Worm (Caenorhabditis elegans) whole organism, young adult: ENCODE measurements around the gene abhd-5.2.

Experiments used
- B0336.3 ChIP-seq: fragments of 200-800 bp; sonication (Bioruptor generic); IDR thresholded peaks from 2 replicates; pipeline ENCODE4 v1.3.6; 2022; ENCODE audit warnings: missing genetic modification characterization, missing compliant biosample characterization
- C06A6.2 ChIP-seq: fragments of 200-800 bp; sonication (Bioruptor generic); conservative IDR thresholded peaks from 2 replicates; pipeline ENCODE4 v1.3.6; 2022; ENCODE audit warnings: missing genetic modification characterization, missing compliant biosample characterization
- F10E7.11 ChIP-seq: sonication (generic microtip); optimal IDR thresholded peaks from 2 replicates; lab custom pipeline; 2017; ENCODE audit warnings: mild to moderate bottlenecking, missing genetic modification characterization, moderate library complexity, missing compliant biosample characterization
- F22D6.2 ChIP-seq: sonication (generic microtip); optimal IDR thresholded peaks from 2 replicates; lab custom pipeline; 2016; ENCODE audit warnings: mild to moderate bottlenecking, missing genetic modification characterization, missing compliant biosample characterization
- F37B4.10 ChIP-seq: fragments of 200-800 bp; sonication (Bioruptor generic); IDR thresholded peaks from 2 replicates; pipeline ENCODE4 v1.3.6; 2022; ENCODE audit warnings: missing genetic modification characterization, missing compliant biosample characterization
- F39B2.1 ChIP-seq: fragments of 200-800 bp; sonication (Bioruptor generic); IDR thresholded peaks from 2 replicates; pipeline ENCODE4 v1.3.6; 2022; ENCODE audit warnings: missing genetic modification reagents, missing genetic modification characterization, missing compliant biosample characterization
- F52B5.7 ChIP-seq: sonication (generic microtip); optimal IDR thresholded peaks from 2 replicates; lab custom pipeline; 2016; ENCODE audit warnings: mild to moderate bottlenecking, missing genetic modification characterization, missing compliant biosample characterization
- F55B11.4 ChIP-seq: sonication (generic microtip); optimal IDR thresholded peaks from 2 replicates; lab custom pipeline; 2016; ENCODE audit warnings: missing compliant biosample characterization, missing genetic modification characterization, borderline replicate concordance; ENCODE audit not compliant: insufficient read depth
- F57A8.1 ChIP-seq: fragments of 200-800 bp; sonication (Bioruptor generic); optimal IDR thresholded peaks from 2 replicates; lab custom pipeline; 2018; ENCODE audit warnings: mild to moderate bottlenecking, missing genetic modification characterization, moderate library complexity, missing compliant biosample characterization
- F57C9.4 ChIP-seq: sonication (generic microtip); optimal IDR thresholded peaks from 2 replicates; lab custom pipeline; 2017; ENCODE audit warnings: mild to moderate bottlenecking, missing genetic modification characterization, missing compliant biosample characterization
- T26A5.8 ChIP-seq: sonication (generic microtip); optimal IDR thresholded peaks from 2 replicates; lab custom pipeline; 2016; ENCODE audit warnings: missing genetic modification characterization, missing compliant biosample characterization
- Y95B8A.8 ChIP-seq: fragments of 200-800 bp; sonication (Bioruptor generic); IDR thresholded peaks from 2 replicates; pipeline ENCODE4 v1.3.6; 2022; ENCODE audit warnings: missing genetic modification reagents, missing genetic modification characterization, missing compliant biosample characterization
- attf-5 ChIP-seq: fragments of 200-800 bp; sonication (Bioruptor generic); optimal IDR thresholded peaks from 2 replicates; lab custom pipeline; 2018; ENCODE audit warnings: mild to moderate bottlenecking, missing genetic modification characterization, missing compliant biosample characterization
- ccch-3 ChIP-seq: fragments of 200-800 bp; sonication (Bioruptor generic); optimal IDR thresholded peaks from 2 replicates; lab custom pipeline; 2018; ENCODE audit warnings: mild to moderate bottlenecking, missing genetic modification characterization, missing compliant biosample characterization
- cebp-1 ChIP-seq, 2 experiments: fragments of 200-800 bp in 1 of 2; sonication (Bioruptor generic) in 1 of 2; sonication (generic microtip) in 1 of 2; IDR thresholded peaks in 1 of 2; optimal IDR thresholded peaks in 1 of 2; 2 replicates each; pipeline versions ENCODE4 v1.3.6 to Lab custom; 2017 to 2022; ENCODE audit warnings: missing compliant biosample characterization in 2 of 2, missing genetic modification characterization in 2 of 2, mild to moderate bottlenecking in 1 of 2, missing genetic modification reagents in 1 of 2, moderate library complexity in 1 of 2
- ceh-27 ChIP-seq: fragments of 200-800 bp; sonication (Bioruptor generic); optimal IDR thresholded peaks from 2 replicates; lab custom pipeline; 2018; ENCODE audit warnings: mild to moderate bottlenecking, missing genetic modification characterization, moderate library complexity, missing compliant biosample characterization
- chd-7 ChIP-seq: sonication (generic microtip); optimal IDR thresholded peaks from 2 replicates; lab custom pipeline; 2016; ENCODE audit warnings: mild to moderate bottlenecking, missing genetic modification characterization, moderate library complexity, missing compliant biosample characterization
- die-1 ChIP-seq: sonication (generic microtip); optimal IDR thresholded peaks from 2 replicates; lab custom pipeline; 2016; ENCODE audit warnings: missing genotype, mild to moderate bottlenecking, missing genetic modification characterization, missing compliant biosample characterization
- dpl-1 ChIP-seq: fragments of 150-350 bp; optimal IDR thresholded peaks from 2 replicates; lab custom pipeline; 2014; ENCODE audit warnings: missing biosample characterization, missing genetic modification reagents, missing genetic modification characterization
- egrh-3 ChIP-seq: fragments of 200-800 bp; sonication (Bioruptor generic); IDR thresholded peaks from 2 replicates; pipeline ENCODE4 v1.3.6; 2022; ENCODE audit warnings: missing genetic modification reagents, missing genetic modification characterization, missing compliant biosample characterization
- fkh-3 ChIP-seq: sonication (generic microtip); optimal IDR thresholded peaks from 2 replicates; lab custom pipeline; 2016; ENCODE audit warnings: mild to moderate bottlenecking, missing genetic modification characterization, missing compliant biosample characterization
- hmg-1.2 ChIP-seq: fragments of 200-800 bp; sonication (Bioruptor generic); IDR thresholded peaks from 2 replicates; pipeline ENCODE4 v1.3.6; 2022; ENCODE audit warnings: missing genetic modification reagents, missing genetic modification characterization, missing compliant biosample characterization
- hsf-1 ChIP-seq: fragments of 200-800 bp; sonication (Bioruptor generic); IDR thresholded peaks from 2 replicates; pipeline ENCODE4 v1.3.6; 2022; ENCODE audit warnings: missing genetic modification reagents, missing genetic modification characterization, missing compliant biosample characterization
- lag-1 ChIP-seq: fragments of 200-800 bp; sonication (Bioruptor generic); IDR thresholded peaks from 2 replicates; pipeline ENCODE4 v1.3.6; 2022; ENCODE audit warnings: missing genetic modification reagents, missing genetic modification characterization, missing compliant biosample characterization
- let-526 ChIP-seq: fragments of 200-800 bp; sonication (Bioruptor generic); IDR thresholded peaks from 2 replicates; pipeline ENCODE4 v1.3.6; 2022; ENCODE audit warnings: missing genetic modification reagents, missing genetic modification characterization, missing compliant biosample characterization
- lin-35 ChIP-seq, 3 experiments: fragments of 150-350 bp in 2 of 3; sonication (generic microtip) in 1 of 3; optimal IDR thresholded peaks; 2 replicates each; lab custom pipeline; 2014 to 2018; ENCODE audit warnings: missing biosample characterization in 3 of 3, missing genetic modification characterization in 3 of 3, missing genetic modification reagents in 3 of 3
- lin-40 ChIP-seq: sonication (generic microtip); optimal IDR thresholded peaks from 2 replicates; lab custom pipeline; 2016; ENCODE audit warnings: missing genetic modification characterization, mild to moderate bottlenecking, missing compliant biosample characterization, missing genotype, missing genetic modification reagents
- lsl-1 ChIP-seq: fragments of 200-800 bp; sonication (Bioruptor generic); optimal IDR thresholded peaks from 2 replicates; lab custom pipeline; 2018; ENCODE audit warnings: mild to moderate bottlenecking, missing genetic modification characterization, moderate library complexity, missing compliant biosample characterization
- lsy-27 ChIP-seq: sonication (generic microtip); optimal IDR thresholded peaks from 2 replicates; lab custom pipeline; 2017; ENCODE audit warnings: missing genetic modification characterization, mild to moderate bottlenecking, missing compliant biosample characterization, antibody characterized with exemption, missing genotype, borderline replicate concordance; ENCODE audit not compliant: insufficient read depth
- madf-10 ChIP-seq: sonication (generic microtip); optimal IDR thresholded peaks from 2 replicates; lab custom pipeline; 2016; ENCODE audit warnings: mild to moderate bottlenecking, missing genetic modification characterization, missing compliant biosample characterization
- madf-3 ChIP-seq: fragments of 200-800 bp; sonication (Bioruptor generic); IDR thresholded peaks from 2 replicates; pipeline ENCODE4 v1.3.6; 2022; ENCODE audit warnings: missing genetic modification reagents, missing genetic modification characterization, missing compliant biosample characterization
- madf-6 ChIP-seq: fragments of 200-800 bp; sonication (Bioruptor generic); IDR thresholded peaks from 2 replicates; pipeline ENCODE4 v1.3.6; 2022; ENCODE audit warnings: missing genetic modification reagents, missing genetic modification characterization, missing compliant biosample characterization
- mcd-1 ChIP-seq: fragments of 200-800 bp; sonication (Bioruptor generic); IDR thresholded peaks from 2 replicates; pipeline ENCODE4 v1.3.6; 2022; ENCODE audit warnings: missing genetic modification reagents, missing genetic modification characterization, missing compliant biosample characterization
- nfya-1 ChIP-seq: sonication (generic microtip); optimal IDR thresholded peaks from 2 replicates; lab custom pipeline; 2017; ENCODE audit warnings: antibody characterized with exemption, missing compliant biosample characterization, missing genetic modification characterization, borderline replicate concordance; ENCODE audit not compliant: insufficient read depth
- nfyb-1 ChIP-seq: fragments of 200-800 bp; sonication (Bioruptor generic); IDR thresholded peaks from 2 replicates; pipeline ENCODE4 v1.3.6; 2022; ENCODE audit warnings: missing genetic modification reagents, missing genetic modification characterization, missing compliant biosample characterization
- nhr-120 ChIP-seq: fragments of 200-800 bp; sonication (Bioruptor generic); IDR thresholded peaks from 2 replicates; pipeline ENCODE4 v1.3.6; 2022; ENCODE audit warnings: missing genetic modification characterization, missing compliant biosample characterization
- nhr-27 ChIP-seq: fragments of 200-800 bp; sonication (Bioruptor generic); optimal IDR thresholded peaks from 2 replicates; lab custom pipeline; 2018; ENCODE audit warnings: mild to moderate bottlenecking, missing genetic modification characterization, moderate library complexity, missing compliant biosample characterization
- nhr-90 ChIP-seq: sonication (generic microtip); optimal IDR thresholded peaks from 2 replicates; lab custom pipeline; 2016; ENCODE audit warnings: missing genotype, mild to moderate bottlenecking, missing genetic modification characterization, missing compliant biosample characterization
- pha-4 ChIP-seq: fragments of 150-350 bp; sonication (generic microtip); optimal IDR thresholded peaks from 2 replicates; lab custom pipeline; 2014; ENCODE audit warnings: missing biosample characterization, missing genetic modification reagents, missing genetic modification characterization
- rec-8 ChIP-seq, 2 experiments: sonication (generic microtip); optimal IDR thresholded peaks; 2 replicates each; lab custom pipeline; 2016; ENCODE audit warnings: mild to moderate bottlenecking in 2 of 2, missing genetic modification characterization in 2 of 2, missing genetic modification reagents in 2 of 2, missing genotype in 2 of 2, missing biosample characterization in 1 of 2, missing compliant biosample characterization in 1 of 2, moderate library complexity in 1 of 2
- tbp1 ChIP-seq: fragments of 200-800 bp; sonication (Bioruptor generic); optimal IDR thresholded peaks from 2 replicates; lab custom pipeline; 2018; ENCODE audit warnings: mild to moderate bottlenecking, missing genetic modification characterization, missing compliant biosample characterization
- ztf-18 ChIP-seq: sonication (generic microtip); optimal IDR thresholded peaks from 2 replicates; lab custom pipeline; 2016; ENCODE audit warnings: missing genotype, mild to moderate bottlenecking, missing genetic modification characterization, missing compliant biosample characterization
- ztf-26 ChIP-seq: sonication (generic microtip); optimal IDR thresholded peaks from 2 replicates; lab custom pipeline; 2017; ENCODE audit warnings: missing genetic modification characterization, missing compliant biosample characterization
- ztf-28 ChIP-seq: fragments of 200-800 bp; sonication (Bioruptor generic); IDR thresholded peaks from 2 replicates; pipeline ENCODE4 v1.3.6; 2022; ENCODE audit warnings: missing genetic modification reagents, missing genetic modification characterization, missing compliant biosample characterization

The abhd-5.2 gene

ce11 chrV:4823683-4824391, 20.6 kb upstream of the abhd-5.2 start (continued):
- 0 out of 2 replicates have a peak, but pooled peaks have one; percentile 1 for TF ChIP-seq madf-3 (GFP tag; lab: Robert Waterston, UW)
- no peak; the same call in 1 of the 2 replicates for TF ChIP-seq hmg-1.2 (GFP tag; lab: Robert Waterston, UW)
- no peak for TF ChIP-seq F57A8.1 (GFP tag; lab: Kevin White, UChicago)
- TF ChIP-seq ztf-28 (GFP tag; lab: Robert Waterston, UW) = no peak
- TF ChIP-seq F57C9.4 (tag; lab: Kevin White, UChicago) = peak; percentile 83
- TF ChIP-seq F22D6.2 (tag; lab: Kevin White, UChicago) = no peak
- peak; percentile 46 for TF ChIP-seq C06A6.2 (GFP tag; lab: Robert Waterston, UW)
- 0 out of 2 replicates have a peak, but pooled peaks have one; percentile 48 for TF ChIP-seq Y95B8A.8 (GFP tag; lab: Robert Waterston, UW)
- TF ChIP-seq lsy-27 (tag; lab: Kevin White, UChicago) = no peak
- no peak for TF ChIP-seq ztf-18 (tag; lab: Kevin White, UChicago)
- peak; percentile 48; the same call in 1 of the 2 replicates for TF ChIP-seq hsf-1 (GFP tag; lab: Robert Waterston, UW)
- peak; percentile 43 for TF ChIP-seq die-1 (tag; lab: Kevin White, UChicago)
- TF ChIP-seq F52B5.7 (tag; lab: Kevin White, UChicago) = peak; percentile 74
- peak in 1 of 3 experiments; percentile 3 for TF ChIP-seq lin-35 (GFP tag; optimal IDR thresholded peaks at IDR 0.05; lab: Kevin White, UChicago)
- TF ChIP-seq cebp-1 (GFP tag; IDR thresholded peaks at IDR 0.05; lab: Robert Waterston, UW) = peak; percentile 80
- TF ChIP-seq cebp-1 (tag; optimal IDR thresholded peaks at IDR 0.05; lab: Kevin White, UChicago) = peak; percentile 96
- TF ChIP-seq fkh-3 (tag; lab: Kevin White, UChicago) = peak; percentile 48
- peak; percentile 25 for TF ChIP-seq attf-5 (GFP tag; lab: Kevin White, UChicago)
- no peak for TF ChIP-seq pha-4 (tag; lab: Kevin White, UChicago)
- TF ChIP-seq nfya-1 (tag; lab: Kevin White, UChicago) = no peak
- TF ChIP-seq T26A5.8 (tag; lab: Kevin White, UChicago) = peak; percentile 32
- peak; percentile 85 for TF ChIP-seq nfyb-1 (GFP tag; lab: Robert Waterston, UW)
- no peak for TF ChIP-seq F55B11.4 (tag; lab: Kevin White, UChicago)
- TF ChIP-seq F10E7.11 = peak; percentile 92
- TF ChIP-seq mcd-1 = peak; percentile 11; the same call in 1 of the 2 replicates
- TF ChIP-seq B0336.3 (GFP tag; lab: Robert Waterston, UW) = peak; percentile 85
- TF ChIP-seq nhr-90 (tag; lab: Kevin White, UChicago) = no peak
- TF ChIP-seq F37B4.10 (GFP tag; lab: Robert Waterston, UW) = no peak
- TF ChIP-seq lsl-1 (GFP tag; lab: Kevin White, UChicago) = peak; percentile 1
- peak; percentile 33 for TF ChIP-seq ccch-3
- TF ChIP-seq tbp1 (GFP tag; lab: Kevin White, UChicago) = peak; percentile 3
- TF ChIP-seq chd-7 = peak; percentile 69

ce11 chrV:4826710-4827380, 17.6 kb upstream of the abhd-5.2 start, which contains the start of the genes hsp-6 and C37H5.5:
TSS of gene hsp-6 (minus strand) at chrV:4826760.
TSS of gene C37H5.5 (plus strand) at chrV:4827360.
- TF ChIP-seq Y95B8A.8 (GFP tag; lab: Robert Waterston, UW) (no peak), lin-35 (GFP tag; optimal IDR thresholded peaks at IDR 0.05; lab: Kevin White, UChicago) (peak in 1 of 3 experiments; percentile 42), F39B2.1 (GFP tag; lab: Robert Waterston, UW) (no peak), rec-8 (tag; optimal IDR thresholded peaks at IDR 0.05; lab: Kevin White, UChicago) (no peak), madf-6 (GFP tag; lab: Robert Waterston, UW) (peak; percentile 91), lin-40 (tag; lab: Kevin White, UChicago) (peak; percentile 69), egrh-3 (GFP tag; lab: Robert Waterston, UW) (peak; percentile 26; the same call in 1 of the 2 replicates), ccch-3 (no peak), ztf-26 (tag; lab: Kevin White, UChicago) (peak; percentile 38), madf-10 (tag; lab: Kevin White, UChicago) (peak; percentile 56), ceh-27 (GFP tag; lab: Kevin White, UChicago) (peak; percentile 73), nhr-27 (tag; lab: Kevin White, UChicago) (no peak), lag-1 (GFP tag; lab: Robert Waterston, UW) (no peak), nhr-120 (no peak), F10E7.11 (no peak), dpl-1 (GFP tag; lab: Kevin White, UChicago) (peak; percentile 11), let-526 (GFP tag; lab: Robert Waterston, UW) (0 out of 2 replicates have a peak, but pooled peaks have one; percentile 52)
